Fruit fly (Drosophila melanogaster) Kc167 (cell line): ENCODE data around the gene COX6CL.

Experiments
- Myc ChIP-seq: fragments of >200 bp; optimal IDR thresholded peaks from 2 replicates; lab custom pipeline; 2017; ENCODE audit warnings: missing external identifiers
- Sin3A ChIP-seq: fragments of >200 bp; optimal IDR thresholded peaks from 2 replicates; lab custom pipeline; 2018; ENCODE audit warnings: missing external identifiers
- h ChIP-seq: fragments of >200 bp; optimal IDR thresholded peaks from 3 replicates; lab custom pipeline; 2018; ENCODE audit warnings: missing external identifiers
- insv ChIP-seq: fragments of >200 bp; optimal IDR thresholded peaks from 3 replicates; lab custom pipeline; 2018; ENCODE audit warnings: missing external identifiers
- psq ChIP-seq: fragments of >200 bp; optimal IDR thresholded peaks from 2 replicates; lab custom pipeline; 2017; ENCODE audit warnings: missing external identifiers
- ttk ChIP-seq: sonication (Bioruptor generic); optimal IDR thresholded peaks from 2 replicates; lab custom pipeline; 2017; ENCODE audit warnings: missing external identifiers

The COX6CL gene

dm6 chr2L:5798629-5799028 lies 19.6 kb downstream of the COX6CL start:
- TF ChIP-seq psq (lab: Kevin White, UChicago) (no peak), ttk (lab: Kevin White, UChicago) (no peak), insv (lab: Kevin White, UChicago) (no peak)

- no peak for TF ChIP-seq Sin3A
- no peak for TF ChIP-seq ttk (lab: Kevin White, UChicago)
- no peak for TF ChIP-seq Myc (lab: Kevin White, UChicago)
- TF ChIP-seq psq (lab: Kevin White, UChicago) = no peak
- TF ChIP-seq insv (lab: Kevin White, UChicago) = no peak
- no peak for TF ChIP-seq h (lab: Kevin White, UChicago)
These were observed 20.3 kb downstream of the COX6CL start for dm6 chr2L:5797977-5798376.

dm6 chr2L:5795192-5795591 lies 23.1 kb downstream of the COX6CL start:
- TF ChIP-seq insv (lab: Kevin White, UChicago) (no peak), h (lab: Kevin White, UChicago) (no peak), Myc (lab: Kevin White, UChicago) (no peak), psq (lab: Kevin White, UChicago) (no peak), Sin3A (no peak), ttk (lab: Kevin White, UChicago) (no peak)

DNA sequence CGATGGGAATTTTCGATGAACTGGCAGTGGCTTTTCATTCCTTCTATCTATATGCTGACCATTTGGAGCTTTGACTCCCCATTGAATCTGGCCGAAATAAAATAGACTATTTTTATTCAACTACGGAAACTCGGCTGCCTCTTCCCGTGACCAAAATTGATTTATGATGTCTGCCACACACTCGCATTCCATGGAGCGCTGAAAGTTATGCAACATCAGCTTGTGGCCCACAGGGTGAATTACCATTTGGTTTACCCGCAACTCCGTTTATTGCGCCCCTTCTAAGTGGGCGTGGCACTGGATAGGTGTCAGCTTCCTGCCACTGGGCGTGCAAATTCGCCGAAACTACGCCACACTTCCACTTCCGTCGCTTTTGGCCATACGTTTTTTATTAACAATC lies 25.1 kb downstream of the COX6CL start:
- no peak for TF ChIP-seq psq (lab: Kevin White, UChicago)
- TF ChIP-seq h (lab: Kevin White, UChicago) = no peak
- TF ChIP-seq insv (lab: Kevin White, UChicago) = no peak
- no peak for TF ChIP-seq ttk (lab: Kevin White, UChicago)
- TF ChIP-seq Sin3A = no peak
- no peak for TF ChIP-seq Myc (lab: Kevin White, UChicago)

dm6 chr2L:5790799-5791526 lies 27.3 kb downstream of the COX6CL start:
- TF ChIP-seq Myc (lab: Kevin White, UChicago) (no peak), insv (lab: Kevin White, UChicago) (no peak), psq (lab: Kevin White, UChicago) (no peak), Sin3A (no peak), ttk (lab: Kevin White, UChicago) (no peak), h (lab: Kevin White, UChicago) (no peak)

dm6 chr2L:5789268-5789667 lies 29.0 kb downstream of the COX6CL start:
- no peak for TF ChIP-seq ttk (lab: Kevin White, UChicago)
- no peak for TF ChIP-seq psq (lab: Kevin White, UChicago)

DNA sequence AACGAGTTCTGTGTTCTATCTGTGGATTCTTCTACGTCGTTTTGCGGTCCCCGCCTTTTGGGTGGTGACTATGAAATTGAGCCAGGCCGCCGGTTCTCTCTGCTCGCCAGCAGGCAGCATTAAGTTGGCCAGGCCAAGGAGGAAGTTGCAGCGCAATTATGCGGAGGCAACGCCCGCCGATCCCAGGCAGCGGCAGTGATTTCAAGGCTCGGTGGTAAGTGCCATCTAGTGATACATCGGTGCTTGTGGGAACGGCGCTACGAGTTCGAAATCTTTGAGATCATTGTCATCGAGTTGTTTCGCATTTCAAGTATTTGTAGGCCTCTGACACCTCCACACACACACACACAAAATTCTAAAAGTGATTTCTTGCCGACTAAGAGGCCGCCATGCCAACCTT lies 34.5 kb downstream of the COX6CL start, which contains the start of gene CG31913:
CG31913 (plus strand) TSS at position 301 of the 400 bp plus-strand sequence.
- no peak for TF ChIP-seq Myc (lab: Kevin White, UChicago)

dm6 chr2L:5782866-5783265 lies 35.4 kb downstream of the COX6CL start:
- TF ChIP-seq ttk (lab: Kevin White, UChicago) = no peak
- no peak for TF ChIP-seq Myc (lab: Kevin White, UChicago)
- no peak for TF ChIP-seq h (lab: Kevin White, UChicago)
- no peak for TF ChIP-seq psq (lab: Kevin White, UChicago)
- no peak for TF ChIP-seq insv (lab: Kevin White, UChicago)
- TF ChIP-seq Sin3A = no peak

- TF ChIP-seq Myc (lab: Kevin White, UChicago) (no peak), psq (lab: Kevin White, UChicago) (no peak), Sin3A (no peak), insv (lab: Kevin White, UChicago) (no peak), h (lab: Kevin White, UChicago) (no peak), ttk (lab: Kevin White, UChicago) (no peak)
These were observed 37.1 kb downstream of the COX6CL start for dm6 chr2L:5781181-5781580.

- TF ChIP-seq psq (lab: Kevin White, UChicago) (no peak), Sin3A (no peak), h (lab: Kevin White, UChicago) (no peak), Myc (lab: Kevin White, UChicago) (no peak), ttk (lab: Kevin White, UChicago) (no peak), insv (lab: Kevin White, UChicago) (no peak)
These were observed 37.5 kb downstream of the COX6CL start for dm6 chr2L:5780703-5781102.

dm6 chr2L:5778157-5778556 lies 40.1 kb downstream of the COX6CL start:
- TF ChIP-seq Myc (lab: Kevin White, UChicago) (no peak), ttk (lab: Kevin White, UChicago) (no peak), h (lab: Kevin White, UChicago) (no peak), psq (lab: Kevin White, UChicago) (no peak), Sin3A (no peak), insv (lab: Kevin White, UChicago) (no peak)

DNA sequence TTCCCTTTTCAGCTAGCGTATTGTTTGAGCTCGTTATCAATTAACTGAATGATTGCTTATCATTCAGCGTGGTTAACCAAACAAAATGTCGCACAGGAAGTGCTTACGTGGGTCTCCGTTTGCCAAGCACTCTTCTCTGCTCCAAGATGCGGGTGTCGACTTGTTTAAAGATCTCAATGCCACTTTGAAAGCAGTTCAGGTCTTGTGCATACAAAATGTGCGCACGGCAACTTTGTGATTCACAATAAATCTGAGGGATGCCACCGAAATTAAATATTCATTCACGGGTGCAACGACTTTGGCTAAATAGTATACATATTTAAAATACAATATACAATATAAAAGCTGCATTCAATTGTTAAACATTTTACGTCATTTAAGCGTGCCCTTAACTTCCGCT lies 46.0 kb downstream of the COX6CL start:
- no peak for TF ChIP-seq h (lab: Kevin White, UChicago)
- TF ChIP-seq insv (lab: Kevin White, UChicago) = no peak
- TF ChIP-seq psq (lab: Kevin White, UChicago) = no peak
- no peak for TF ChIP-seq Sin3A
- no peak for TF ChIP-seq Myc (lab: Kevin White, UChicago)
- no peak for TF ChIP-seq ttk (lab: Kevin White, UChicago)
